Worm (Caenorhabditis elegans): Measurements from ENCODE around the gene Y39B6A.41.

- TF ChIP-seq mes-4 (tag; optimal IDR thresholded peaks at IDR 0.05): no peak
- no peak for TF ChIP-seq athp-1 (tag; optimal IDR thresholded peaks at IDR 0.05)
- no peak for TF ChIP-seq F49E8.2 (tag; optimal IDR thresholded peaks at IDR 0.05; ENCODE audit: insufficient read depth)
- no peak for TF ChIP-seq ama-1 (optimal IDR thresholded peaks at IDR 0.05)
- no peak for TF ChIP-seq ama-1 (GFP tag; optimal IDR thresholded peaks at IDR 0.05)
- TF ChIP-seq hmg-20 (GFP tag; IDR thresholded peaks at IDR 0.05): no peak
- TF ChIP-seq egl-18 (GFP tag; IDR thresholded peaks at IDR 0.05): no peak
Observed at ce11 chrV:19026163-19026562, 48.4 kb upstream of the Y39B6A.41 start, which contains the start of gene Y39B6A.25.

Data from whole organism, young adult.